Worm (Caenorhabditis elegans): Measurements from ENCODE around the gene Y73B6BL.37.

Gene Y73B6BL.37

DNA sequence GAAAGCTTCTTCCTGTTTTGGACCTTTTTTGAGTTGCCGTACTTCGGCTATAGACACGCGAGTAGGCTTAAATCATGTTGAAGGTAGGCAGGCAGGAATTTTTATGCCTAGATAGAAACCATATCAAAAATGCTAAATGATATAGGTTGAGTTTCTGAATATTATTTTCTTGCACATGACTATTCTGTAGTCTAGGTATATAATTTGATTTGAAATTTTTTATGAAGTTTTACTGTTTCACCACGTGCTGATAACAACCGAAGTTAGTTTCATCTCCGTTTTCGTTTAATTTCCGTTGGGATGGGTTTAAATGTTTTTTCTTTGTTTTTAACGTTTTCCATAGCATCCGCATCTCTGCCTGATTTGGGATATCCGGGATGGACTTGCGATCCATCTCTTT lies at the start of gene Y73B6BL.37:
Gene Y73B6BL.37, plus strand, starts transcription at position 301 of the 400 bp plus-strand sequence.
- no peak for TF ChIP-seq sdz-12 (GFP tag; optimal IDR thresholded peaks at IDR 0.05)
- TF ChIP-seq T26A8.4 (GFP tag; IDR thresholded peaks at IDR 0.05): no peak
- no peak for TF ChIP-seq ceh-28 (tag; optimal IDR thresholded peaks at IDR 0.05)
- TF ChIP-seq hif-1 (tag; optimal IDR thresholded peaks at IDR 0.05): no peak
- no peak for TF ChIP-seq duxl-1 (tag; optimal IDR thresholded peaks at IDR 0.05; ENCODE audit: poor library complexity)
- TF ChIP-seq nhr-10 (tag; optimal IDR thresholded peaks at IDR 0.05): no peak
- no peak for TF ChIP-seq zfp-2 (tag; optimal IDR thresholded peaks at IDR 0.05)
- no peak for TF ChIP-seq ztf-11 (tag; optimal IDR thresholded peaks at IDR 0.05)
- TF ChIP-seq lin-13 (GFP tag; optimal IDR thresholded peaks at IDR 0.05): no peak
- no peak for TF ChIP-seq R02D3.7 (tag; optimal IDR thresholded peaks at IDR 0.05)
- no peak for TF ChIP-seq gei-8 (GFP tag; optimal IDR thresholded peaks at IDR 0.05)
- no peak for TF ChIP-seq hmg-1.1 (GFP tag; IDR thresholded peaks at IDR 0.05)

DNA sequence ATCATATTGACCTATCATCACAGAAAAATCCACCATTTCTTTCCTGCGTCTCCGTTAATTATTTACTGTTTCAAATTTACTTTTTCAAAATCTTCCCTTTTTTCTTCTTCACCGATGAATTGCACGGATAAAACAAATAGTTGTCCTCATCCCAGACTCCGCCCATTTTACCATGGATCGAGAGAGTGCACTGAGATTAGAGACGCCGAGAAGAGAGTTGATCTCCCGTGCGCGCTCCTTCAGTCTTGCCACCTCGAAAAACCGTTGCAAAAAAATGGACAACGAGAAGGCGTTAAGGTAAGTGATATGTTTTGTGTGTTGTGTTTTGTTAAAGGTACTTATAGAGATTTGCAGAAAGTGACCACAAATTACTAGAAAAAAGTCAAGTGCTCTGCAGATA lies 49.1 kb upstream of the Y73B6BL.37 start, which contains the start of gene dlc-5:
Gene dlc-5, plus strand, starts transcription at position 154 of the 400 bp plus-strand sequence.
- TF ChIP-seq aha-1 (tag): peak; percentile 94
- no peak for TF ChIP-seq unc-62 (GFP tag; optimal IDR thresholded peaks at IDR 0.05 in 1 of 2)
- no peak for TF ChIP-seq unc-62 (tag; optimal IDR thresholded peaks at IDR 0.05)

DNA sequence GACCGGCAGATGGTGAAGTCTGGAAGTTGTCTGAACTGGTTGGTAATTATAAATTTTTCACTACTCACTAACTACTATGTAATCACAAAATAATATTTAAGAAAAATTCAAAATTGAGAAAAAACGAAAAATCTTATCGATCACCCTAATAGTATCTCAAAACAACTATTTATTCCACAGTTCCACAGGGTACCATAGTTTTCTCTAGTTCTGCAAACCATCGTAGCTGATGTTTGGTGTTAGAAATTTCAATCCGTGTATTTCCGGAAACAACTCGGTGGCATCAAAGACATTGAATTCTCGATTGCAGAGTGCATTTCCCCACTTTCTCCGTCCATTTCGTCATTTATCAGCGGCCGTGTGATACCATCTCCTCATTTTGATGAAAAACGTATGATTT lies 45.5 kb upstream of the Y73B6BL.37 start, which contains the start of gene Y73B6BL.31:
Gene Y73B6BL.31, plus strand, starts transcription at position 301 of the 400 bp plus-strand sequence.
- TF ChIP-seq daf-19 (GFP tag; conservative IDR thresholded peaks at IDR 0.05): no peak
- TF ChIP-seq ztf-7 (tag; optimal IDR thresholded peaks at IDR 0.05): no peak

DNA sequence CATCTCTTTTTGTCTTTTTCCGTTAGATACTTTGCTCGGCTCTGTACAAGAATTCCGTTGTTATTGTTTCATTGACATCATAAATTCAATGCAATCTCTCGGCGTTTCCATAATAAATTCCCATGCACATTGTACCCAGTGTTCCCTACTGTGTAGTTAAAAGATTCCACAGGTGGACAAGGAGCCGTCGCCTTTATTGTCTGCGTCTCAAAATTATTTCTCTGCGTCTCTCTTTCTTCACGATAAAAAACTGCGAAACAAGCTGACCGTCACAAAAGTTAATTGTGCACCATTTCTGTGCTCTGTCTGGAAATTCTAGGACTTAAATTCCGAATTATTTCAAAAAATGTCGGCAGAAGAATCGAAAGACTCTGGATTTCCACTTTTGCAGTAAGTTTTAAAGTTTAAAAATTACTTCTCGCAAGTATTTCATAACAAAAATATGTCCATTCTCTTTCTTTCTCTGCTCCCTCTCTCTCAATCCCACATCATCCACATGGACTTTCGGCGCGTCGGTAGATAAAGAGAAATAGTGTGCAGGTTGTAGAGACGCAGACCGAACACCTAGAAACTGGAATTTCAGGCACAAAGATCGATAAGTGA lies 45.0 kb upstream of the Y73B6BL.37 start:
- TF ChIP-seq Y75B8A.6 (GFP tag; IDR thresholded peaks at IDR 0.05): no peak
- TF ChIP-seq fos-1 (tag; optimal IDR thresholded peaks at IDR 0.05): no peak
- TF ChIP-seq ces-1 (GFP tag; optimal IDR thresholded peaks at IDR 0.05): no peak
- TF ChIP-seq lin-38 (GFP tag; IDR thresholded peaks at IDR 0.05): peak; percentile 27; the same call in 1 of the 2 replicates
- TF ChIP-seq nhr-28 (tag; optimal IDR thresholded peaks at IDR 0.05): peak; percentile 48
- peak; percentile 58 for TF ChIP-seq dmd-6 (GFP tag; IDR thresholded peaks at IDR 0.05)
- TF ChIP-seq dve-1 (tag; optimal IDR thresholded peaks at IDR 0.05; ENCODE audit: insufficient read depth): peak; percentile 69
- peak in 1 of 2 experiments; percentile 40 for TF ChIP-seq unc-62 (GFP tag; optimal IDR thresholded peaks at IDR 0.05 in 1 of 2)
- no peak for TF ChIP-seq unc-62 (tag; optimal IDR thresholded peaks at IDR 0.05)
- TF ChIP-seq lir-3 (tag; optimal IDR thresholded peaks at IDR 0.05): no peak
- TF ChIP-seq hlh-11 (tag; optimal IDR thresholded peaks at IDR 0.05): peak; percentile 83
- peak; percentile 8 to 22 for TF ChIP-seq mdl-1 (tag; optimal IDR thresholded peaks at IDR 0.05)
- TF ChIP-seq nhr-48 (tag; optimal IDR thresholded peaks at IDR 0.05): peak; percentile 58
- peak; percentile 27 for TF ChIP-seq nhr-102 (tag; optimal IDR thresholded peaks at IDR 0.05)
- peak; percentile 3 for TF ChIP-seq hlh-30 (tag; optimal IDR thresholded peaks at IDR 0.05; ENCODE audit: insufficient read depth)
- TF ChIP-seq daf-16 (GFP tag; optimal IDR thresholded peaks at IDR 0.05): no peak
- TF ChIP-seq daf-16 (tag; optimal IDR thresholded peaks at IDR 0.05): peak; percentile 53
- 0 out of 2 replicates have a peak, but pooled peaks have one; percentile 22 for TF ChIP-seq daf-19 (GFP tag; conservative IDR thresholded peaks at IDR 0.05)
- TF ChIP-seq gei-8 (GFP tag; optimal IDR thresholded peaks at IDR 0.05): no peak
- no peak for TF ChIP-seq lin-39 (tag; optimal IDR thresholded peaks at IDR 0.05)
- peak; percentile 32 for TF ChIP-seq nhr-77 (tag; optimal IDR thresholded peaks at IDR 0.05)
- TF ChIP-seq hmg-1.1 (GFP tag; IDR thresholded peaks at IDR 0.05): 0 out of 2 replicates have a peak, but pooled peaks have one; percentile 12
- TF ChIP-seq F49E8.2 (tag; optimal IDR thresholded peaks at IDR 0.05; ENCODE audit: borderline replicate concordance): no peak
- peak; percentile 19 for TF ChIP-seq aha-1 (tag)
- no peak for TF ChIP-seq skn-1 (tag; optimal IDR thresholded peaks at IDR 0.05)
- TF ChIP-seq dpl-1 (GFP tag; optimal IDR thresholded peaks at IDR 0.05): peak; percentile 14
- peak; percentile 65; the same call in 1 of the 2 replicates for TF ChIP-seq php-3 (GFP tag; IDR thresholded peaks at IDR 0.05)
